Fruit fly (Drosophila melanogaster) whole organism, embryonic: ENCODE measurements around the gene CG3078.

Experiments
- Atf-2 ChIP-seq: fragments of 200-800 bp; sonication (Bioruptor generic); optimal IDR thresholded peaks from 2 replicates; lab custom pipeline; 2016; ENCODE audit warnings: missing biosample characterization, missing genetic modification characterization
- Atf3 ChIP-seq: fragments of 200-800 bp; sonication (Bioruptor generic); optimal IDR thresholded peaks from 3 replicates; lab custom pipeline; 2016; ENCODE audit warnings: missing biosample characterization, missing genetic modification characterization
- Bdp1 ChIP-seq: fragments of 200-800 bp; sonication (Bioruptor generic); optimal IDR thresholded peaks from 3 replicates; lab custom pipeline; 2016; ENCODE audit warnings: missing biosample characterization, missing genetic modification characterization
- BtbVII ChIP-seq: fragments of 200-800 bp; sonication (Bioruptor generic); optimal IDR thresholded peaks from 3 replicates; lab custom pipeline; 2017; ENCODE audit warnings: missing biosample characterization, mild to moderate bottlenecking, missing genetic modification characterization
- CG10431 ChIP-seq: fragments of 200-800 bp; sonication (Bioruptor generic); optimal IDR thresholded peaks from 3 replicates; lab custom pipeline; 2018; ENCODE audit warnings: missing biosample characterization, mild to moderate bottlenecking, missing genetic modification characterization
- CG10979 ChIP-seq: fragments of 200-800 bp; sonication (Bioruptor generic); optimal IDR thresholded peaks from 2 replicates; lab custom pipeline; 2018; ENCODE audit warnings: missing biosample characterization, mild to moderate bottlenecking, missing genetic modification characterization, moderate library complexity
- CG1233 ChIP-seq: fragments of 200-800 bp; sonication (Bioruptor generic); optimal IDR thresholded peaks from 4 replicates; lab custom pipeline; 2018; ENCODE audit warnings: missing biosample characterization, mild to moderate bottlenecking, missing genetic modification characterization
- CG12391 ChIP-seq: fragments of 200-800 bp; sonication (Bioruptor generic); optimal IDR thresholded peaks from 3 replicates; lab custom pipeline; 2018; ENCODE audit warnings: missing biosample characterization, mild to moderate bottlenecking, missing genetic modification characterization, moderate library complexity
- CG12659 ChIP-seq: fragments of 200-800 bp; sonication (Bioruptor generic); optimal IDR thresholded peaks from 3 replicates; lab custom pipeline; 2017; ENCODE audit warnings: mild to moderate bottlenecking, missing biosample characterization, missing genetic modification reagents, missing genetic modification characterization
- CG12942 ChIP-seq: fragments of 200-800 bp; sonication (Bioruptor generic); optimal IDR thresholded peaks from 3 replicates; lab custom pipeline; 2016; ENCODE audit warnings: missing biosample characterization, missing genetic modification characterization
- CG13424 ChIP-seq: fragments of 200-800 bp; sonication (Bioruptor generic); optimal IDR thresholded peaks from 2 replicates; lab custom pipeline; 2019; ENCODE audit warnings: missing biosample characterization, mild to moderate bottlenecking, missing genetic modification characterization, moderate library complexity
- CG15479 ChIP-seq: fragments of 200-800 bp; sonication (Bioruptor generic); optimal IDR thresholded peaks from 3 replicates; lab custom pipeline; 2019; ENCODE audit warnings: missing biosample characterization, mild to moderate bottlenecking, missing genetic modification characterization, moderate library complexity
- CG15514 ChIP-seq: fragments of 200-800 bp; sonication (Bioruptor generic); optimal IDR thresholded peaks from 3 replicates; lab custom pipeline; 2017; ENCODE audit warnings: missing biosample characterization, missing genetic modification characterization, mild to moderate bottlenecking, moderate library complexity, missing genetic modification reagents
- CG15696 ChIP-seq: fragments of 200-800 bp; sonication (Bioruptor generic); optimal IDR thresholded peaks from 2 replicates; lab custom pipeline; 2019; ENCODE audit warnings: missing biosample characterization, mild to moderate bottlenecking, missing genetic modification characterization, moderate library complexity
- CG17385 ChIP-seq: fragments of 200-800 bp; sonication (Bioruptor generic); optimal IDR thresholded peaks from 3 replicates; lab custom pipeline; 2018; ENCODE audit warnings: missing biosample characterization, mild to moderate bottlenecking, missing genetic modification characterization
- CG17612 ChIP-seq: fragments of 200-800 bp; sonication (Bioruptor generic); IDR thresholded peaks from 2 replicates; pipeline ENCODE4 v1.3.6; 2022; ENCODE audit warnings: missing biosample characterization, missing genetic modification characterization
- CG3281 ChIP-seq: fragments of 200-800 bp; sonication (Bioruptor generic); optimal IDR thresholded peaks from 3 replicates; lab custom pipeline; 2017; ENCODE audit warnings: missing biosample characterization, mild to moderate bottlenecking, missing genetic modification characterization
- CG4282 ChIP-seq: fragments of 200-800 bp; sonication (Bioruptor generic); optimal IDR thresholded peaks from 2 replicates; lab custom pipeline; 2016; ENCODE audit warnings: missing biosample characterization, missing genetic modification characterization
- CG5953 ChIP-seq: fragments of 200-800 bp; sonication (Bioruptor generic); IDR thresholded peaks from 2 replicates; pipeline ENCODE4 v1.3.6; 2022; ENCODE audit warnings: missing biosample characterization, missing genetic modification characterization
- CG6683 ChIP-seq: fragments of 200-800 bp; sonication (Bioruptor generic); optimal IDR thresholded peaks from 2 replicates; lab custom pipeline; 2017; ENCODE audit warnings: missing biosample characterization, mild to moderate bottlenecking, missing genetic modification characterization, missing genetic modification reagents
- CG6765 ChIP-seq: fragments of 200-800 bp; sonication (Bioruptor generic); optimal IDR thresholded peaks from 3 replicates; lab custom pipeline; 2017; ENCODE audit warnings: missing biosample characterization, mild to moderate bottlenecking, missing genetic modification characterization
- CG6854 ChIP-seq: fragments of 200-800 bp; sonication (Bioruptor generic); optimal IDR thresholded peaks from 3 replicates; lab custom pipeline; 2017; ENCODE audit warnings: missing biosample characterization, mild to moderate bottlenecking, missing genetic modification characterization
- CG8290 ChIP-seq, 3 experiments: fragments of 200-800 bp; sonication (Bioruptor generic); optimal IDR thresholded peaks; 2 replicates each; lab custom pipeline; 2016 to 2019; ENCODE audit warnings: missing biosample characterization in 3 of 3, missing genetic modification characterization in 3 of 3, mild to moderate bottlenecking in 2 of 3, moderate library complexity in 1 of 3
- CG9437 ChIP-seq: fragments of 200-800 bp; sonication (Bioruptor generic); optimal IDR thresholded peaks from 2 replicates; lab custom pipeline; 2018; ENCODE audit warnings: missing biosample characterization, mild to moderate bottlenecking, missing genetic modification characterization
- Dbx ChIP-seq: fragments of 200-800 bp; sonication (Bioruptor generic); IDR thresholded peaks from 3 replicates; pipeline ENCODE4 v1.3.6; 2022; ENCODE audit warnings: missing biosample characterization, missing genetic modification characterization
- Dip2 ChIP-seq: fragments of 200-800 bp; sonication (Bioruptor generic); IDR thresholded peaks from 2 replicates; pipeline ENCODE4 v1.3.6; 2022; ENCODE audit warnings: missing biosample characterization, missing genetic modification characterization
- E2f2 ChIP-seq: fragments of 200-800 bp; sonication (Bioruptor generic); IDR thresholded peaks from 2 replicates; pipeline ENCODE4 v1.3.6; 2022; ENCODE audit warnings: missing biosample characterization, missing genetic modification characterization
- ERR ChIP-seq: fragments of 200-800 bp; sonication (Bioruptor generic); optimal IDR thresholded peaks from 2 replicates; lab custom pipeline; 2016; ENCODE audit warnings: missing biosample characterization, missing genetic modification characterization
- Fer3 ChIP-seq: fragments of 200-800 bp; sonication (Bioruptor generic); optimal IDR thresholded peaks from 2 replicates; lab custom pipeline; 2018; ENCODE audit warnings: missing biosample characterization, mild to moderate bottlenecking, missing genetic modification characterization, moderate library complexity
- Jarid2 ChIP-seq: fragments of 200-800 bp; sonication (Bioruptor generic); optimal IDR thresholded peaks from 3 replicates; lab custom pipeline; 2017; ENCODE audit warnings: mild to moderate bottlenecking, missing biosample characterization, missing genetic modification reagents, missing genetic modification characterization
- Lim3 ChIP-seq: fragments of 200-800 bp; sonication (Bioruptor generic); IDR thresholded peaks from 2 replicates; pipeline ENCODE4 v1.3.6; 2022; ENCODE audit warnings: missing biosample characterization, missing genetic modification characterization
- Max ChIP-seq: fragments of 200-800 bp; sonication (Bioruptor generic); optimal IDR thresholded peaks from 2 replicates; lab custom pipeline; 2016; ENCODE audit warnings: missing biosample characterization, mild to moderate bottlenecking, missing genetic modification characterization
- Pdp1 ChIP-seq, 2 experiments: fragments of 200-800 bp; sonication (Bioruptor generic); optimal IDR thresholded peaks; 3 replicates each; lab custom pipeline; 2016; ENCODE audit warnings: missing biosample characterization in 2 of 2, missing genetic modification characterization in 2 of 2, mild to moderate bottlenecking in 1 of 2, moderate library complexity in 1 of 2
- Sry-β ChIP-seq: fragments of 200-800 bp; sonication (Bioruptor generic); optimal IDR thresholded peaks from 2 replicates; lab custom pipeline; 2018; ENCODE audit warnings: missing biosample characterization, mild to moderate bottlenecking, missing genetic modification characterization, moderate library complexity
- Usf ChIP-seq: fragments of 200-800 bp; sonication (Bioruptor generic); optimal IDR thresholded peaks from 2 replicates; lab custom pipeline; 2017; ENCODE audit warnings: missing genotype, missing biosample characterization, missing genetic modification characterization
- al ChIP-seq: fragments of 200-800 bp; sonication (Bioruptor generic); IDR thresholded peaks from 2 replicates; pipeline ENCODE4 v1.3.6; 2022; ENCODE audit warnings: missing biosample characterization, missing genetic modification characterization
- az2 ChIP-seq: fragments of 200-800 bp; sonication (Bioruptor generic); optimal IDR thresholded peaks from 3 replicates; lab custom pipeline; 2016; ENCODE audit warnings: missing biosample characterization, missing genetic modification characterization
- cad ChIP-seq: fragments of >200 bp; optimal IDR thresholded peaks from 2 replicates; lab custom pipeline; 2017; ENCODE audit warnings: missing biosample characterization, missing genetic modification characterization
- chinmo ChIP-seq: fragments of 200-800 bp; sonication (Bioruptor generic); IDR thresholded peaks from 4 replicates; pipeline ENCODE4 v1.3.6; 2022; ENCODE audit warnings: missing biosample characterization, missing genetic modification characterization; ENCODE audit not compliant: partially characterized antibody
- fd96Cb ChIP-seq: fragments of 200-800 bp; sonication (Bioruptor generic); optimal IDR thresholded peaks from 2 replicates; lab custom pipeline; 2018; ENCODE audit warnings: missing biosample characterization, mild to moderate bottlenecking, missing genetic modification characterization, moderate library complexity
- gcm ChIP-seq: fragments of 200-800 bp; sonication (Bioruptor generic); optimal IDR thresholded peaks from 2 replicates; lab custom pipeline; 2019; ENCODE audit warnings: missing biosample characterization, mild to moderate bottlenecking, missing genetic modification characterization, moderate library complexity
- ham ChIP-seq: fragments of 200-800 bp; sonication (Bioruptor generic); IDR thresholded peaks from 2 replicates; pipeline ENCODE4 v1.3.6; 2022; ENCODE audit warnings: missing biosample characterization, missing genetic modification characterization
- ind ChIP-seq: fragments of 200-800 bp; sonication (Bioruptor generic); optimal IDR thresholded peaks from 3 replicates; lab custom pipeline; 2016; ENCODE audit warnings: missing biosample characterization, missing genetic modification characterization
- lilli ChIP-seq: fragments of 200-800 bp; sonication (Bioruptor generic); optimal IDR thresholded peaks from 3 replicates; lab custom pipeline; 2016; ENCODE audit warnings: missing biosample characterization, missing genetic modification characterization
- lmd ChIP-seq: fragments of 200-800 bp; sonication (Bioruptor generic); IDR thresholded peaks from 2 replicates; pipeline ENCODE4 v1.3.6; 2022; ENCODE audit warnings: missing biosample characterization, missing genetic modification characterization
- otp ChIP-seq: fragments of 200-800 bp; sonication (Bioruptor generic); IDR thresholded peaks from 3 replicates; pipeline ENCODE4, ENCODE4 v1.3.6; 2022; ENCODE audit warnings: missing biosample characterization, missing genetic modification characterization
- sens ChIP-seq: fragments of 200-800 bp; sonication (Bioruptor generic); peaks from one replicate; lab custom pipeline; 2016; ENCODE audit warnings: missing biosample characterization, missing genetic modification characterization
- tin ChIP-seq: fragments of 200-800 bp; sonication (Bioruptor generic); optimal IDR thresholded peaks from 3 replicates; lab custom pipeline; 2016; ENCODE audit warnings: missing biosample characterization, missing genetic modification characterization
- tio ChIP-seq: fragments of 200-800 bp; sonication (Bioruptor generic); optimal IDR thresholded peaks from 2 replicates; lab custom pipeline; 2017; ENCODE audit warnings: missing biosample characterization, missing genetic modification characterization, inconsistent platforms
- zfh2 ChIP-seq: fragments of 200-800 bp; sonication (Bioruptor generic); optimal IDR thresholded peaks from 2 replicates; lab custom pipeline; 2016; ENCODE audit warnings: missing biosample characterization, missing genetic modification characterization

Gene CG3078

DNA sequence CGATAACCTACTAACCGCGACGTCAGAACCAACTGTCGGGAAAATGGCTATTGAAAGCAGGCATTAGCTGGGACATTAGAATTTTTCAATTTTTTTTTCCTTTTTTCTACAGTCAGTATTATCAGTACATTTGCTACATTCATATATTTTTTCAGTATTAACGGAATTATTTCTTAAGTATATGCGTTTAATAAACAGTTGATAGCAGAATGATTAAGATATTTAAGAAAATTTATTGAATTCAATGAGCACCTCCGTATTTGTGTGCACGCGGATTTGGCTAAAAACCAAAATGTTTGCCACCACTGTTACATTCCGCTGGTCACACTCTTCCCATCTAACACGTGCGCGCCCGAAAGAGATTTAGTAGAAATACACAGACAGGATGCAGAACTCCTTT, 2.8 kb upstream of the CG3078 start, which contains the start of the genes temp and CG3071 (continued):
- TF ChIP-seq Jarid2, result no peak
- peak; percentile 81 for TF ChIP-seq CG12391 (tag; lab: Kevin White, UChicago)
- TF ChIP-seq BtbVII (GFP tag; lab: Kevin White, UChicago), result peak; percentile 33
- TF ChIP-seq CG15479, result peak; percentile 61
- peak; percentile 50 for TF ChIP-seq CG12942 (GFP tag; lab: Kevin White, UChicago)
- peak; percentile 70 for TF ChIP-seq lilli (GFP tag; lab: Kevin White, UChicago)
- peak; percentile 47 for TF ChIP-seq E2f2 (GFP tag; lab: Robert Waterston, UW)
- peak; percentile 33 for TF ChIP-seq fd96Cb
- TF ChIP-seq CG10431 (GFP tag; lab: Kevin White, UChicago), result peak; percentile 11
- TF ChIP-seq ham (GFP tag; lab: Robert Waterston, UW), result no peak
- TF ChIP-seq Fer3 (tag; lab: Kevin White, UChicago), result peak; percentile 21
- TF ChIP-seq CG15514 (GFP tag; lab: Kevin White, UChicago), result peak; percentile 68
- peak; percentile 99 for TF ChIP-seq Sry-β (GFP tag; lab: Kevin White, UChicago)
- TF ChIP-seq cad (GFP tag; lab: Kevin White, UChicago), result no peak
- no peak for TF ChIP-seq tio (GFP tag; lab: Kevin White, UChicago)
- peak; percentile 95 for TF ChIP-seq Max (GFP tag; lab: Kevin White, UChicago)
- TF ChIP-seq Atf-2 (GFP tag; lab: Kevin White, UChicago), result peak; percentile 65
- peak; percentile 75 for TF ChIP-seq CG13424 (tag; lab: Kevin White, UChicago)
- peak; percentile 63 for TF ChIP-seq ind
- no peak for TF ChIP-seq CG6765 (GFP tag; lab: Kevin White, UChicago)
- peak; percentile 95 for TF ChIP-seq sens (GFP tag; lab: Kevin White, UChicago)
- TF ChIP-seq CG10979 (tag; lab: Kevin White, UChicago), result peak; percentile 55
- TF ChIP-seq CG5953 (GFP tag; lab: Robert Waterston, UW), result no peak
- peak; percentile 36 for TF ChIP-seq Atf3
- no peak for TF ChIP-seq Dip2
- TF ChIP-seq chinmo (GFP tag; lab: Robert Waterston, UW), result no peak
- TF ChIP-seq CG6854 (GFP tag; lab: Kevin White, UChicago), result no peak
- TF ChIP-seq az2 (GFP tag; lab: Kevin White, UChicago), result peak; percentile 66
- TF ChIP-seq CG4282 (GFP tag; lab: Kevin White, UChicago), result peak; percentile 31
- TF ChIP-seq CG15696, result peak; percentile 68
- TF ChIP-seq Lim3 (GFP tag; lab: Robert Waterston, UW), result no peak
- peak; percentile 62 for TF ChIP-seq tin (GFP tag; lab: Kevin White, UChicago)
- TF ChIP-seq CG3281 (GFP tag; lab: Kevin White, UChicago), result peak; percentile 56
- peak; percentile 51 to 56 for TF ChIP-seq Pdp1 (GFP tag; optimal IDR thresholded peaks at IDR 0.05; lab: Kevin White, UChicago)
- TF ChIP-seq CG17612, result no peak
- peak; percentile 50 for TF ChIP-seq CG1233 (GFP tag; lab: Kevin White, UChicago)
- TF ChIP-seq CG12659 (GFP tag; lab: Kevin White, UChicago), result peak; percentile 69
- TF ChIP-seq zfh2 (GFP tag; lab: Kevin White, UChicago), result peak; percentile 73
- peak; percentile 47 for TF ChIP-seq CG8290 (GFP tag; optimal IDR thresholded peaks at IDR 0.05; lab: Kevin White, UChicago)
- TF ChIP-seq CG8290 (tag; optimal IDR thresholded peaks at IDR 0.05; lab: Kevin White, UChicago), result peak in 1 of 2 experiments; percentile 36
- peak; percentile 55; the same call in 1 of the 2 replicates for TF ChIP-seq al (GFP tag; lab: Robert Waterston, UW)
- TF ChIP-seq CG9437 (GFP tag; lab: Kevin White, UChicago), result peak; percentile 67
- TF ChIP-seq otp (GFP tag; lab: Robert Waterston, UW), result no peak
- TF ChIP-seq Usf (GFP tag; lab: Kevin White, UChicago), result peak; percentile 37
- TF ChIP-seq CG17385 (GFP tag; lab: Kevin White, UChicago), result peak; percentile 44
- TF ChIP-seq ERR (GFP tag; lab: Kevin White, UChicago), result peak; percentile 40
- peak; percentile 8 for TF ChIP-seq CG6683 (GFP tag; lab: Kevin White, UChicago)
- TF ChIP-seq lmd (GFP tag; lab: Robert Waterston, UW), result peak; percentile 70
- peak; percentile 2 for TF ChIP-seq Bdp1
- TF ChIP-seq Dbx (GFP tag; lab: Robert Waterston, UW), result peak; percentile 49; the same call in 2 of the 3 replicates
- peak; percentile 19 for TF ChIP-seq gcm (GFP tag; lab: Kevin White, UChicago)
